Fruit fly (Drosophila melanogaster): ENCODE data around the gene CG43248.

dm6 chr3L:15514405-15514804 lies 16.9 kb downstream of the CG43248 start:
- TF ChIP-seq Mio (GFP tag; optimal IDR thresholded peaks at IDR 0.05) (no peak), Jra (GFP tag; optimal IDR thresholded peaks at IDR 0.05) (no peak), psq (GFP tag; optimal IDR thresholded peaks at IDR 0.05) (peak; percentile 23), CG9705 (GFP tag; optimal IDR thresholded peaks at IDR 0.05) (no peak), lola (GFP tag; optimal IDR thresholded peaks at IDR 0.05) (no peak), Abd-B (GFP tag; optimal IDR thresholded peaks at IDR 0.05) (no peak), tai (GFP tag; optimal IDR thresholded peaks at IDR 0.05) (no peak)

Data from whole organism, wandering third instar larva.